Worm (Caenorhabditis elegans) whole organism, early embryonic: ENCODE results near the gene Y49F6B.20.

Source experiments
- F13C5.2 ChIP-seq: sonication (generic microtip); optimal IDR thresholded peaks from 2 replicates; lab custom pipeline; 2017; ENCODE audit warnings: mild to moderate bottlenecking, missing genetic modification characterization, inconsistent platforms, missing compliant biosample characterization
- ama-1 ChIP-seq: fragments of 150-350 bp; optimal IDR thresholded peaks from 2 replicates; lab custom pipeline; 2014
- ceh-13 ChIP-seq: fragments of 200-800 bp; sonication (Bioruptor generic); optimal IDR thresholded peaks from 2 replicates; lab custom pipeline; 2018; ENCODE audit warnings: mild to moderate bottlenecking, missing genetic modification characterization, missing compliant biosample characterization
- ets-7 ChIP-seq: sonication (generic microtip); optimal IDR thresholded peaks from 2 replicates; lab custom pipeline; 2016; ENCODE audit warnings: missing genotype, missing genetic modification characterization, missing compliant biosample characterization
- flt-1 ChIP-seq: fragments of 200-800 bp; sonication (Bioruptor generic); IDR thresholded peaks from 2 replicates; pipeline ENCODE4 v1.3.6; 2022; ENCODE audit warnings: missing genetic modification characterization, missing compliant biosample characterization
- hmbx-1 ChIP-seq: sonication (generic microtip); optimal IDR thresholded peaks from 2 replicates; lab custom pipeline; 2016; ENCODE audit warnings: mild to moderate bottlenecking, missing genetic modification characterization, missing compliant biosample characterization
- tbx-11 ChIP-seq: fragments of 200-800 bp; sonication (Bioruptor generic); IDR thresholded peaks from 2 replicates; pipeline ENCODE4 v1.3.6; 2022; ENCODE audit warnings: missing genetic modification characterization, missing compliant biosample characterization
- tbx-37 ChIP-seq: fragments of 200-800 bp; sonication (Bioruptor generic); conservative IDR thresholded peaks from 2 replicates; pipeline ENCODE4 v1.3.6; 2022; ENCODE audit warnings: missing genetic modification reagents, missing genetic modification characterization, missing compliant biosample characterization

- TF ChIP-seq ets-7 (peak; percentile 10), ama-1 (lab: Kevin White, UChicago) (no peak), F13C5.2 (tag; lab: Kevin White, UChicago) (peak; percentile 59), ceh-13 (GFP tag; lab: Kevin White, UChicago) (no peak), tbx-37 (GFP tag; lab: Robert Waterston, UW) (peak; percentile 61), flt-1 (GFP tag; lab: Robert Waterston, UW) (no peak), tbx-11 (GFP tag; lab: Robert Waterston, UW) (no peak; the same call in 1 of the 2 replicates), hmbx-1 (tag; lab: Kevin White, UChicago) (peak; percentile 17)
Measured at ce11 chrII:3502520-3503323, 32.3 kb upstream of the Y49F6B.20 start, which contains the start of the genes col-71 and Y49F6B.2.
